Worm (Caenorhabditis elegans) whole organism, L4/young adult: ENCODE measurements around the gene far-3.

ENCODE experiments used
- W03F9.2 ChIP-seq: fragments of 150-350 bp; optimal IDR thresholded peaks from 2 replicates; lab custom pipeline; 2014; ENCODE audit warnings: missing biosample characterization, missing genetic modification characterization
- dao-5 ChIP-seq: sonication (generic microtip); optimal IDR thresholded peaks from 2 replicates; lab custom pipeline; 2016; ENCODE audit warnings: missing genotype, missing genetic modification characterization, moderate library complexity, missing compliant biosample characterization
- him-1 ChIP-seq: sonication (generic microtip); optimal IDR thresholded peaks from 2 replicates; lab custom pipeline; 2016; ENCODE audit warnings: missing genotype, missing genetic modification reagents, missing genetic modification characterization, missing compliant biosample characterization

ce11 chrV:12988256-12988655, 9.1 kb downstream of the far-3 start, which contains the start of gene F15B9.8:
- TF ChIP-seq dao-5 (tag; lab: Kevin White, UChicago) (no peak), him-1 (tag; lab: Kevin White, UChicago) (no peak), W03F9.2 (no peak)
